Worm (Caenorhabditis elegans): ENCODE results near the gene Y45G5AM.4.

- TF ChIP-seq tab-1 (GFP tag; IDR thresholded peaks at IDR 0.05) (no peak), ztf-29 (GFP tag; IDR thresholded peaks at IDR 0.05) (no peak)
These were observed 47.0 kb upstream of the Y45G5AM.4 start, which contains the start of gene T05B4.8 for ce11 chrV:4116071-4116470.

Measured in whole organism, midembryonic.